Fruit fly (Drosophila melanogaster) whole organism, embryonic: Measurements from ENCODE around the gene Usp14.

Experiments used
- BEAF-32 ChIP-seq: fragments of 200-800 bp; sonication (Bioruptor generic); optimal IDR thresholded peaks from 3 replicates; lab custom pipeline; 2017; ENCODE audit warnings: missing biosample characterization, missing genetic modification characterization, mild to moderate bottlenecking, moderate library complexity, missing genetic modification reagents
- CG10267 ChIP-seq: fragments of 200-800 bp; sonication (Bioruptor generic); optimal IDR thresholded peaks from 2 replicates; lab custom pipeline; 2018; ENCODE audit warnings: missing biosample characterization, mild to moderate bottlenecking, missing genetic modification characterization, moderate library complexity
- CG12236 ChIP-seq: fragments of 200-800 bp; sonication (Bioruptor generic); optimal IDR thresholded peaks from 2 replicates; lab custom pipeline; 2016; ENCODE audit warnings: missing biosample characterization, missing genetic modification characterization
- CG12659 ChIP-seq: fragments of 200-800 bp; sonication (Bioruptor generic); optimal IDR thresholded peaks from 3 replicates; lab custom pipeline; 2017; ENCODE audit warnings: mild to moderate bottlenecking, missing biosample characterization, missing genetic modification reagents, missing genetic modification characterization
- CG17385 ChIP-seq: fragments of 200-800 bp; sonication (Bioruptor generic); optimal IDR thresholded peaks from 3 replicates; lab custom pipeline; 2018; ENCODE audit warnings: missing biosample characterization, mild to moderate bottlenecking, missing genetic modification characterization
- CG17912 ChIP-seq: fragments of 200-800 bp; sonication (Bioruptor generic); optimal IDR thresholded peaks from 2 replicates; lab custom pipeline; 2018; ENCODE audit warnings: missing biosample characterization, mild to moderate bottlenecking, missing genetic modification characterization
- CG18619 ChIP-seq: fragments of 200-800 bp; sonication (Bioruptor generic); optimal IDR thresholded peaks from 3 replicates; lab custom pipeline; 2017; ENCODE audit warnings: missing biosample characterization, mild to moderate bottlenecking, missing genetic modification characterization
- CG2116 ChIP-seq: fragments of 200-800 bp; sonication (Bioruptor generic); optimal IDR thresholded peaks from 3 replicates; lab custom pipeline; 2018; ENCODE audit warnings: missing biosample characterization, mild to moderate bottlenecking, missing genetic modification characterization
- CG30431 ChIP-seq: fragments of 200-800 bp; sonication (Bioruptor generic); optimal IDR thresholded peaks from 2 replicates; lab custom pipeline; 2017; ENCODE audit warnings: missing biosample characterization, missing genetic modification characterization
- CG31441 ChIP-seq: fragments of 200-800 bp; sonication (Bioruptor generic); IDR thresholded peaks from 2 replicates; pipeline ENCODE4 v1.3.6; 2022; ENCODE audit warnings: missing biosample characterization, missing genetic modification characterization
- CG34224 ChIP-seq: fragments of 200-800 bp; sonication (Bioruptor generic); IDR thresholded peaks from 3 replicates; pipeline ENCODE4 v1.3.6; 2022; ENCODE audit warnings: missing biosample characterization, missing genetic modification characterization; ENCODE audit not compliant: partially characterized antibody
- CG3995 ChIP-seq: fragments of 200-800 bp; sonication (Bioruptor generic); optimal IDR thresholded peaks from 3 replicates; lab custom pipeline; 2016; ENCODE audit warnings: missing biosample characterization, missing genetic modification characterization
- CG4404 ChIP-seq: fragments of 200-800 bp; sonication (Bioruptor generic); IDR thresholded peaks from 2 replicates; pipeline ENCODE4 v1.3.6; 2022; ENCODE audit warnings: missing biosample characterization, missing genetic modification characterization
- CG4617 ChIP-seq: fragments of 200-800 bp; sonication (Bioruptor generic); optimal IDR thresholded peaks from 3 replicates; lab custom pipeline; 2016; ENCODE audit warnings: missing biosample characterization, missing genetic modification characterization, borderline replicate concordance
- CG5245 ChIP-seq: fragments of 200-800 bp; sonication (Bioruptor generic); optimal IDR thresholded peaks from 3 replicates; lab custom pipeline; 2016; ENCODE audit warnings: missing biosample characterization, missing genetic modification characterization
- CG6791 ChIP-seq: fragments of 200-800 bp; sonication (Bioruptor generic); IDR thresholded peaks from 3 replicates; pipeline ENCODE4 v1.3.6; 2022; ENCODE audit warnings: missing biosample characterization, missing genetic modification characterization; ENCODE audit not compliant: partially characterized antibody
- CG8290 ChIP-seq, 3 experiments: fragments of 200-800 bp; sonication (Bioruptor generic); optimal IDR thresholded peaks; 2 replicates each; lab custom pipeline; 2016 to 2019; ENCODE audit warnings: missing biosample characterization in 3 of 3, missing genetic modification characterization in 3 of 3, mild to moderate bottlenecking in 2 of 3, moderate library complexity in 1 of 3
- CG9797 ChIP-seq: fragments of 200-800 bp; sonication (Bioruptor generic); optimal IDR thresholded peaks from 3 replicates; lab custom pipeline; 2018; ENCODE audit warnings: missing biosample characterization, mild to moderate bottlenecking, missing genetic modification characterization
- Camta ChIP-seq: fragments of 200-800 bp; sonication (Bioruptor generic); optimal IDR thresholded peaks from 2 replicates; lab custom pipeline; 2016; ENCODE audit warnings: missing biosample characterization, missing genetic modification characterization
- Elba2 ChIP-seq: fragments of 200-800 bp; sonication (Bioruptor generic); optimal IDR thresholded peaks from 3 replicates; lab custom pipeline; 2016; ENCODE audit warnings: missing biosample characterization, missing genetic modification characterization
- HLH3B ChIP-seq: fragments of 200-800 bp; sonication (Bioruptor generic); IDR thresholded peaks from 2 replicates; pipeline ENCODE4 v1.3.6; 2022; ENCODE audit warnings: missing biosample characterization, missing genetic modification characterization
- MESR4 ChIP-seq: fragments of 200-800 bp; sonication (Bioruptor generic); optimal IDR thresholded peaks from 2 replicates; lab custom pipeline; 2018; ENCODE audit warnings: missing biosample characterization, mild to moderate bottlenecking, missing genetic modification characterization, moderate library complexity
- Max ChIP-seq: fragments of 200-800 bp; sonication (Bioruptor generic); optimal IDR thresholded peaks from 2 replicates; lab custom pipeline; 2016; ENCODE audit warnings: missing biosample characterization, mild to moderate bottlenecking, missing genetic modification characterization
- Myb ChIP-seq: fragments of 200-800 bp; sonication (Bioruptor generic); optimal IDR thresholded peaks from 2 replicates; lab custom pipeline; 2016; ENCODE audit warnings: missing biosample characterization, missing genetic modification characterization
- NK7.1 ChIP-seq: fragments of 200-800 bp; sonication (Bioruptor generic); optimal IDR thresholded peaks from 3 replicates; lab custom pipeline; 2016; ENCODE audit warnings: missing biosample characterization, missing genetic modification characterization
- Scr ChIP-seq: fragments of 200-800 bp; sonication (Bioruptor generic); IDR thresholded peaks from 2 replicates; pipeline ENCODE4 v1.3.6; 2022; ENCODE audit warnings: missing biosample characterization, missing genetic modification characterization; ENCODE audit not compliant: partially characterized antibody
- Sry-β ChIP-seq: fragments of 200-800 bp; sonication (Bioruptor generic); optimal IDR thresholded peaks from 2 replicates; lab custom pipeline; 2018; ENCODE audit warnings: missing biosample characterization, mild to moderate bottlenecking, missing genetic modification characterization, moderate library complexity
- Sry-δ ChIP-seq: fragments of 200-800 bp; sonication (Bioruptor generic); optimal IDR thresholded peaks from 2 replicates; lab custom pipeline; 2016; ENCODE audit warnings: missing biosample characterization, missing genetic modification characterization
- amos ChIP-seq: fragments of 200-800 bp; sonication (Bioruptor generic); IDR thresholded peaks from 2 replicates; pipeline ENCODE4 v1.3.6; 2022; ENCODE audit warnings: missing biosample characterization, missing genetic modification characterization; ENCODE audit not compliant: partially characterized antibody
- corto ChIP-seq: fragments of 200-800 bp; sonication (Bioruptor generic); optimal IDR thresholded peaks from 2 replicates; lab custom pipeline; 2016; ENCODE audit warnings: missing biosample characterization, mild to moderate bottlenecking, missing genetic modification characterization, moderate library complexity
- crp ChIP-seq, 2 experiments: fragments of 200-800 bp; sonication (Bioruptor generic); optimal IDR thresholded peaks; 2 replicates in 1 of 2; 3 replicates in 1 of 2; lab custom pipeline; 2017; ENCODE audit warnings: missing biosample characterization in 2 of 2, missing genetic modification characterization in 2 of 2, mild to moderate bottlenecking in 1 of 2, moderate library complexity in 1 of 2
- dysf ChIP-seq: fragments of 200-800 bp; sonication (Bioruptor generic); IDR thresholded peaks from 3 replicates; pipeline ENCODE4 v1.3.6; 2022; ENCODE audit warnings: missing biosample characterization, missing genetic modification characterization
- eve ChIP-seq, 2 experiments: fragments of >200 bp; optimal IDR thresholded peaks; 2 replicates each; lab custom pipeline; 2017; ENCODE audit warnings: missing biosample characterization in 2 of 2, missing genetic modification characterization in 2 of 2
- gce ChIP-seq: fragments of 200-800 bp; sonication (Bioruptor generic); IDR thresholded peaks from 3 replicates; pipeline ENCODE4 v1.3.6; 2022; ENCODE audit warnings: missing biosample characterization, missing genetic modification characterization
- gcm ChIP-seq: fragments of 200-800 bp; sonication (Bioruptor generic); optimal IDR thresholded peaks from 2 replicates; lab custom pipeline; 2019; ENCODE audit warnings: missing biosample characterization, mild to moderate bottlenecking, missing genetic modification characterization, moderate library complexity
- hbn ChIP-seq: fragments of 200-800 bp; sonication (Bioruptor generic); IDR thresholded peaks from 2 replicates; pipeline ENCODE4 v1.3.6; 2022; ENCODE audit warnings: missing biosample characterization, missing genetic modification characterization; ENCODE audit not compliant: partially characterized antibody
- insv ChIP-seq, 2 experiments: fragments of 200-800 bp; sonication (Bioruptor generic); optimal IDR thresholded peaks; 3 replicates each; lab custom pipeline; 2016 to 2018; ENCODE audit warnings: missing biosample characterization in 2 of 2, missing genetic modification characterization in 2 of 2
- inv ChIP-seq: fragments of 200-800 bp; sonication (Bioruptor generic); IDR thresholded peaks from 2 replicates; pipeline ENCODE4 v1.3.6; 2022; ENCODE audit warnings: missing biosample characterization, missing genetic modification characterization; ENCODE audit not compliant: partially characterized antibody
- nerfin-1 ChIP-seq: fragments of 200-800 bp; sonication (Bioruptor generic); optimal IDR thresholded peaks from 3 replicates; lab custom pipeline; 2019; ENCODE audit warnings: missing biosample characterization, mild to moderate bottlenecking, missing genetic modification characterization, moderate library complexity
- nmo ChIP-seq: fragments of 200-800 bp; sonication (Bioruptor generic); optimal IDR thresholded peaks from 2 replicates; lab custom pipeline; 2018; ENCODE audit warnings: missing biosample characterization, mild to moderate bottlenecking, missing genetic modification characterization, moderate library complexity
- onecut ChIP-seq: fragments of 200-800 bp; sonication (Bioruptor generic); IDR thresholded peaks from 2 replicates; pipeline ENCODE4 v1.3.6; 2022; ENCODE audit warnings: missing biosample characterization, missing genetic modification characterization
- pfk ChIP-seq: fragments of 200-800 bp; sonication (Bioruptor generic); optimal IDR thresholded peaks from 2 replicates; lab custom pipeline; 2018; ENCODE audit warnings: missing biosample characterization, mild to moderate bottlenecking, missing genetic modification characterization, moderate library complexity
- pnt ChIP-seq: fragments of 200-800 bp; sonication (Bioruptor generic); optimal IDR thresholded peaks from 3 replicates; lab custom pipeline; 2016; ENCODE audit warnings: missing biosample characterization, missing genetic modification characterization
- pzg ChIP-seq: fragments of 200-800 bp; sonication (Bioruptor generic); optimal IDR thresholded peaks from 3 replicates; lab custom pipeline; 2018; ENCODE audit warnings: missing biosample characterization, mild to moderate bottlenecking, missing genetic modification characterization, moderate library complexity
- sd ChIP-seq: fragments of 200-800 bp; sonication (Bioruptor generic); optimal IDR thresholded peaks from 3 replicates; lab custom pipeline; 2018; ENCODE audit warnings: missing biosample characterization, mild to moderate bottlenecking, missing genetic modification characterization, moderate library complexity
- sens ChIP-seq: fragments of 200-800 bp; sonication (Bioruptor generic); peaks from one replicate; lab custom pipeline; 2016; ENCODE audit warnings: missing biosample characterization, missing genetic modification characterization
- zen ChIP-seq: fragments of 200-800 bp; sonication (Bioruptor generic); optimal IDR thresholded peaks from 3 replicates; lab custom pipeline; 2018; ENCODE audit warnings: missing biosample characterization, mild to moderate bottlenecking, missing genetic modification characterization, moderate library complexity

Usp14 gene

dm6 chr2L:10315888-10316287 lies 1.7 kb upstream of the Usp14 start (continued):
- TF ChIP-seq Sry-β (GFP tag; lab: Kevin White, UChicago) (no peak), CG4404 (GFP tag; lab: Robert Waterston, UW) (no peak), CG17912 (GFP tag; lab: Kevin White, UChicago) (no peak), sd (tag; lab: Kevin White, UChicago) (no peak)

DNA sequence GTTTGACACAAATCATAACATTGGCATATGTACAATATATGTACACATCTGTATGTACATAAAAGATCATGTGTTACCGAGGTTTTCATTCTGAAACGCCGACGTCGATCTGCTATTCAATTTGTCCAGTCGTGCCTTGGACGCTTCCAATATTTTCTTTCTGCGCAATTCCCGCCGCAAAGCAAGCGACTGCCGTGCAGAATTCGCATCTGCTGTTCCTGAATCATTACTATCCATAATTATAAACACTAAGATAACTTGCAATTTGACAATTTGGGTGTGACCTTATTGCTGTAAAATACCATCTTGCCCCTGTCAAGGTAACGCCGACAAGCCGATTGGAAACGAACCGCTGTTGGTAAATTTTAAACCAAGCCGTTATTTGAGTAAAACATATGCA lies 2.4 kb downstream of the Usp14 start:
- no peak for TF ChIP-seq NK7.1 (GFP tag; lab: Kevin White, UChicago)
- peak; percentile 33; the same call in 1 of the 2 replicates for TF ChIP-seq Scr (GFP tag; lab: Robert Waterston, UW)
- TF ChIP-seq CG12659 (GFP tag; lab: Kevin White, UChicago): peak; percentile 62
- peak; percentile 69 for TF ChIP-seq pzg (GFP tag; lab: Kevin White, UChicago)
- peak; percentile 72 for TF ChIP-seq sens
- TF ChIP-seq Max (GFP tag; lab: Kevin White, UChicago): no peak
- TF ChIP-seq MESR4 (GFP tag; lab: Kevin White, UChicago): peak; percentile 83
- TF ChIP-seq Sry-δ: peak; percentile 42
- peak; percentile 52 for TF ChIP-seq BEAF-32
- TF ChIP-seq nmo: peak; percentile 9
- TF ChIP-seq CG30431 (GFP tag; lab: Kevin White, UChicago): no peak
- peak; percentile 90 for TF ChIP-seq Myb (GFP tag; lab: Kevin White, UChicago)
- TF ChIP-seq CG8290 (GFP tag; optimal IDR thresholded peaks at IDR 0.05; lab: Kevin White, UChicago): no peak
- peak in 1 of 2 experiments; percentile 4 for TF ChIP-seq CG8290 (tag; optimal IDR thresholded peaks at IDR 0.05; lab: Kevin White, UChicago)
- no peak for TF ChIP-seq CG5245
- no peak for TF ChIP-seq eve (GFP tag; optimal IDR thresholded peaks at IDR 0.05; lab: Kevin White, UChicago)
- TF ChIP-seq CG31441: no peak
- TF ChIP-seq insv (GFP tag; optimal IDR thresholded peaks at IDR 0.05; lab: Kevin White, UChicago): no peak
- TF ChIP-seq CG17385 (GFP tag; lab: Kevin White, UChicago): no peak
- TF ChIP-seq CG9797: peak; percentile 69
- TF ChIP-seq gcm (GFP tag; lab: Kevin White, UChicago): no peak
- TF ChIP-seq CG34224 (GFP tag; lab: Robert Waterston, UW): 0 out of 3 replicates have a peak, but pooled peaks have one; percentile 12
- TF ChIP-seq corto: no peak
- no peak for TF ChIP-seq HLH3B (GFP tag; lab: Robert Waterston, UW)
- TF ChIP-seq CG10267: peak; percentile 5
- TF ChIP-seq amos (GFP tag; lab: Robert Waterston, UW): peak; percentile 27; the same call in 1 of the 2 replicates
- TF ChIP-seq CG4617 (GFP tag; lab: Kevin White, UChicago): peak; percentile 76
- 0 out of 3 replicates have a peak, but pooled peaks have one; percentile 36 for TF ChIP-seq CG6791 (GFP tag; lab: Robert Waterston, UW)
- peak in 1 of 2 experiments; percentile 60 for TF ChIP-seq crp (GFP tag; optimal IDR thresholded peaks at IDR 0.05; lab: Kevin White, UChicago)
- peak; percentile 26 for TF ChIP-seq zen (tag; lab: Kevin White, UChicago)
- TF ChIP-seq CG12236 (GFP tag; lab: Kevin White, UChicago): no peak
- TF ChIP-seq onecut (GFP tag; lab: Robert Waterston, UW): no peak
- no peak for TF ChIP-seq dysf (GFP tag; lab: Robert Waterston, UW)
- TF ChIP-seq CG3995: peak; percentile 10
- TF ChIP-seq pfk: peak; percentile 95
- no peak for TF ChIP-seq gce (GFP tag; lab: Robert Waterston, UW)
- peak; percentile 27 for TF ChIP-seq Elba2 (GFP tag; lab: Kevin White, UChicago)
- no peak for TF ChIP-seq nerfin-1 (tag; lab: Kevin White, UChicago)
- TF ChIP-seq CG2116 (GFP tag; lab: Kevin White, UChicago): peak; percentile 44
- TF ChIP-seq Camta (GFP tag; lab: Kevin White, UChicago): no peak
- TF ChIP-seq inv: no peak
- TF ChIP-seq CG18619 (GFP tag; lab: Kevin White, UChicago): no peak
- 0 out of 2 replicates have a peak, but pooled peaks have one; percentile 24 for TF ChIP-seq hbn (GFP tag; lab: Robert Waterston, UW)
- no peak for TF ChIP-seq pnt (GFP tag; lab: Kevin White, UChicago)
